Fruit fly (Drosophila melanogaster): ENCODE measurements around the gene Ssdp.

Gene Ssdp

DNA sequence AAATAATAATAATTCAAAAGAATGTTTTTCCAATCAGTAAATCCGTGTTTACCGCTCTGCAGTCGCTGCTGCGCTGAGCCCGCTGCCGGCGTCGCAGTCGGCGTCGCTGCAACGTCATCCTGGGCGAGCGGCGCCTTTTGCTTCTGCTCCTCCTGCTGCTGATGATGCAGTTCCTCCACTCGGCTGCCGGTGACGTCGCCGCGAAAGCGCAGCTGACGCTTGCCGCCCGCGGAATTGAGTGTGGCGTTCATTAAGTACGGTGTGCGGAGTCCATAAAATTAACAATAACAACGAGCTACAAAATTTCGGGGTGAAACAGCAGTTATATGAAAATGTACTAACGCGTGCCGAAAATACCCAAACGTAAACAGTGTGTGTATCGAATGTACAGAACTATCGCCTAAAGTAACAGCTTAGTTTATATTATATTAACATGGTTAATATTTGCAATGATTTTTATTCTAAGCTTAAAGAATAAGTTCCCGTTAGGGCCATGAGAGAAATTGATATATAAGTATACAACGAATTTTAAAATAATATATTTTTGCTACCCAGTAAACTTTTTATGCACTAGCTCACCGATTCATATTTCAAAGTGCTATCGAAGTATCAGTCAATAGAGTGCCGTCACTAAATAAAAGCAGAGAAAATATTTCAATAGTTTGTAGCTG is 35.2 kb downstream of the Ssdp start, which contains the start of the genes CG7218 and Cbp20 (continued):
- no peak for TF ChIP-seq ap (GFP tag; IDR thresholded peaks at IDR 0.05)
- TF ChIP-seq H2.0 (GFP tag; IDR thresholded peaks at IDR 0.05) = peak; percentile 86
- TF ChIP-seq da (GFP tag; optimal IDR thresholded peaks at IDR 0.05) = peak; percentile 2
- TF ChIP-seq HLH54F (GFP tag; optimal IDR thresholded peaks at IDR 0.05) = peak; percentile 57
- peak; percentile 76 for TF ChIP-seq hb (GFP tag; IDR thresholded peaks at IDR 0.05; ENCODE audit: partially characterized antibody)
- TF ChIP-seq onecut (GFP tag; IDR thresholded peaks at IDR 0.05) = peak; percentile 47; the same call in 1 of the 2 replicates
- TF ChIP-seq CG3281 (GFP tag; optimal IDR thresholded peaks at IDR 0.05) = peak; percentile 69
- no peak for TF ChIP-seq CG10431 (GFP tag; optimal IDR thresholded peaks at IDR 0.05)
- peak; percentile 50 for TF ChIP-seq nerfin-1 (tag; optimal IDR thresholded peaks at IDR 0.05)
- TF ChIP-seq kni (GFP tag; optimal IDR thresholded peaks at IDR 0.05) = peak; percentile 19
- peak; percentile 50 for TF ChIP-seq CG9609 (GFP tag; optimal IDR thresholded peaks at IDR 0.05)
- TF ChIP-seq amos (GFP tag; IDR thresholded peaks at IDR 0.05; ENCODE audit: partially characterized antibody) = peak; percentile 81
- peak; percentile 65 for TF ChIP-seq sd (tag; optimal IDR thresholded peaks at IDR 0.05)
- peak; percentile 11 for TF ChIP-seq CG3838 (GFP tag; optimal IDR thresholded peaks at IDR 0.05)
- peak; percentile 69 for TF ChIP-seq CG12769 (tag; optimal IDR thresholded peaks at IDR 0.05)
- no peak for TF ChIP-seq CG17912 (GFP tag; optimal IDR thresholded peaks at IDR 0.05)
- TF ChIP-seq NK7.1 (GFP tag; optimal IDR thresholded peaks at IDR 0.05) = no peak
- TF ChIP-seq CG12659 (GFP tag; optimal IDR thresholded peaks at IDR 0.05) = peak; percentile 86
- TF ChIP-seq rib (GFP tag; IDR thresholded peaks at IDR 0.05) = peak; percentile 62; the same call in 1 of the 2 replicates
- TF ChIP-seq fd96Cb (tag; optimal IDR thresholded peaks at IDR 0.05) = peak; percentile 19
- no peak for TF ChIP-seq Hand (GFP tag; optimal IDR thresholded peaks at IDR 0.05)
- no peak for TF ChIP-seq mirr (GFP tag; optimal IDR thresholded peaks at IDR 0.05)
- TF ChIP-seq Ssrp (tag; optimal IDR thresholded peaks at IDR 0.05) = peak; percentile 49
- no peak for TF ChIP-seq CG14965 (GFP tag; optimal IDR thresholded peaks at IDR 0.05; ENCODE audit: borderline replicate concordance)
- peak; percentile 48 for TF ChIP-seq CG7786 (GFP tag; optimal IDR thresholded peaks at IDR 0.05)
- no peak for TF ChIP-seq her (GFP tag; optimal IDR thresholded peaks at IDR 0.05)
- peak; percentile 53 for TF ChIP-seq CG13624 (GFP tag; optimal IDR thresholded peaks at IDR 0.05)
- TF ChIP-seq pfk (GFP tag; optimal IDR thresholded peaks at IDR 0.05) = no peak
- TF ChIP-seq CG1792 (GFP tag; optimal IDR thresholded peaks at IDR 0.05) = no peak
- TF ChIP-seq Fer1 (GFP tag; optimal IDR thresholded peaks at IDR 0.05) = peak; percentile 30
- TF ChIP-seq pho (GFP tag; optimal IDR thresholded peaks at IDR 0.05) = peak; percentile 64
- no peak for TF ChIP-seq ash1 (GFP tag; optimal IDR thresholded peaks at IDR 0.05)
- no peak for TF ChIP-seq Trl (optimal IDR thresholded peaks at IDR 0.05)
- peak; percentile 58 for TF ChIP-seq Trl (GFP tag; optimal IDR thresholded peaks at IDR 0.05)
- peak; percentile 83 for TF ChIP-seq Ptx1 (GFP tag; IDR thresholded peaks at IDR 0.05)
- no peak for TF ChIP-seq Lhr (GFP tag; optimal IDR thresholded peaks at IDR 0.05)
- peak; percentile 64 for TF ChIP-seq Ada2b (GFP tag; IDR thresholded peaks at IDR 0.05)
- peak; percentile 58; the same call in 1 of the 2 replicates for TF ChIP-seq CG14667 (GFP tag; IDR thresholded peaks at IDR 0.05)
- no peak for TF ChIP-seq NC2α (GFP tag; optimal IDR thresholded peaks at IDR 0.05)
- TF ChIP-seq Atf3 (GFP tag; optimal IDR thresholded peaks at IDR 0.05) = peak; percentile 51
- TF ChIP-seq CG12942 (GFP tag; optimal IDR thresholded peaks at IDR 0.05) = peak; percentile 57
- TF ChIP-seq mld (GFP tag; IDR thresholded peaks at IDR 0.05; ENCODE audit: partially characterized antibody) = no peak
- TF ChIP-seq mam (GFP tag; optimal IDR thresholded peaks at IDR 0.05) = peak; percentile 89
- TF ChIP-seq CG17361 (GFP tag; IDR thresholded peaks at IDR 0.05) = peak; percentile 80
- peak; percentile 66 for TF ChIP-seq B-H1 (GFP tag; IDR thresholded peaks at IDR 0.05)
- TF ChIP-seq CG14441 (GFP tag; IDR thresholded peaks at IDR 0.05) = peak; percentile 73
- peak; percentile 7 for TF ChIP-seq Spps (tag; optimal IDR thresholded peaks at IDR 0.05)
- peak in 1 of 2 experiments; percentile 73 for TF ChIP-seq crp (GFP tag; optimal IDR thresholded peaks at IDR 0.05)
- peak; percentile 60 for TF ChIP-seq CG18262 (tag; optimal IDR thresholded peaks at IDR 0.05)
- TF ChIP-seq emc (GFP tag; optimal IDR thresholded peaks at IDR 0.05) = peak; percentile 33

Data from whole organism, embryonic.